Fruit fly (Drosophila melanogaster) whole organism, wandering third instar larva: ENCODE data around the gene CG9953.

Experiments
- Abd-B ChIP-seq: fragments of >200 bp; optimal IDR thresholded peaks from 2 replicates; lab custom pipeline; 2017; ENCODE audit warnings: missing biosample characterization, missing genetic modification characterization
- CG32264 ChIP-seq: fragments of 200-800 bp; sonication (Bioruptor generic); optimal IDR thresholded peaks from 2 replicates; lab custom pipeline; 2016; ENCODE audit warnings: missing biosample characterization, missing genetic modification characterization
- CG9705 ChIP-seq: fragments of 200-800 bp; sonication (Bioruptor generic); optimal IDR thresholded peaks from 2 replicates; lab custom pipeline; 2018; ENCODE audit warnings: missing biosample characterization, mild to moderate bottlenecking, missing genetic modification characterization
- CrebA ChIP-seq: fragments of 200-800 bp; sonication (Bioruptor generic); optimal IDR thresholded peaks from 2 replicates; lab custom pipeline; 2016; ENCODE audit warnings: missing biosample characterization, mild to moderate bottlenecking, missing genetic modification characterization, borderline replicate concordance
- Dfd ChIP-seq: fragments of >200 bp; optimal IDR thresholded peaks from 2 replicates; lab custom pipeline; 2017; ENCODE audit warnings: missing biosample characterization, missing genetic modification characterization
- GATAd ChIP-seq: sonication (Bioruptor generic); optimal IDR thresholded peaks from 2 replicates; lab custom pipeline; 2016; ENCODE audit warnings: missing biosample characterization, missing genetic modification characterization
- HLH106 ChIP-seq: fragments of 200-800 bp; optimal IDR thresholded peaks from 3 replicates; lab custom pipeline; 2019; ENCODE audit warnings: missing biosample characterization, mild to moderate bottlenecking, missing genetic modification characterization, moderate library complexity
- Hnf4 ChIP-seq: fragments of 200-800 bp; sonication (Bioruptor generic); optimal IDR thresholded peaks from 2 replicates; lab custom pipeline; 2016; ENCODE audit warnings: missing biosample characterization, mild to moderate bottlenecking, missing genetic modification characterization
- Hr78 ChIP-seq: fragments of >200 bp; optimal IDR thresholded peaks from 2 replicates; lab custom pipeline; 2017; ENCODE audit warnings: missing biosample characterization, missing genetic modification characterization
- Hr83 ChIP-seq: fragments of 200-300 bp; sonication (Bioruptor generic); optimal IDR thresholded peaks from 2 replicates; lab custom pipeline; 2016; ENCODE audit warnings: missing biosample characterization, mild to moderate bottlenecking, missing genetic modification characterization, moderate library complexity; ENCODE audit not compliant: poor library complexity, severe bottlenecking
- Mio ChIP-seq: sonication (Bioruptor generic); optimal IDR thresholded peaks from 2 replicates; lab custom pipeline; 2016; ENCODE audit warnings: missing biosample characterization, missing genetic modification characterization
- Myc ChIP-seq: fragments of >200 bp; optimal IDR thresholded peaks from 2 replicates; lab custom pipeline; 2017
- N ChIP-seq: fragments of >200 bp; optimal IDR thresholded peaks from 2 replicates; lab custom pipeline; 2018; ENCODE audit warnings: missing biosample characterization, missing external identifiers, missing genetic modification characterization
- OdsH ChIP-seq: fragments of 200-800 bp; sonication (Bioruptor generic); optimal IDR thresholded peaks from 2 replicates; lab custom pipeline; 2016; ENCODE audit warnings: missing biosample characterization, mild to moderate bottlenecking, missing genetic modification characterization
- Rel ChIP-seq, 2 experiments: fragments of 200-800 bp; sonication (Bioruptor generic) in 1 of 2; optimal IDR thresholded peaks; 2 replicates in 1 of 2; 3 replicates in 1 of 2; lab custom pipeline; 2016 to 2019; ENCODE audit warnings: mild to moderate bottlenecking in 2 of 2, missing biosample characterization in 2 of 2, missing genetic modification characterization in 2 of 2, moderate library complexity in 1 of 2
- Sp1 ChIP-seq: fragments of 200-800 bp; sonication (Bioruptor generic); optimal IDR thresholded peaks from 3 replicates; lab custom pipeline; 2019; ENCODE audit warnings: missing biosample characterization, mild to moderate bottlenecking, missing genetic modification characterization, moderate library complexity
- Vsx2 ChIP-seq: fragments of 200-300, 225-300 bp; sonication (Bioruptor generic); optimal IDR thresholded peaks from 2 replicates; lab custom pipeline; 2018; ENCODE audit warnings: missing biosample characterization, missing genetic modification characterization; ENCODE audit not compliant: partially characterized antibody
- br ChIP-seq: fragments of 200-800 bp; sonication (Bioruptor generic); optimal IDR thresholded peaks from 2 replicates; lab custom pipeline; 2016; ENCODE audit warnings: missing biosample characterization, missing genetic modification characterization
- brk ChIP-seq: fragments of 200-800 bp; sonication (Bioruptor generic); optimal IDR thresholded peaks from 2 replicates; lab custom pipeline; 2016; ENCODE audit warnings: missing biosample characterization, mild to moderate bottlenecking, missing genetic modification characterization
- dl ChIP-seq, 2 experiments: fragments of 175-275, 200-275 bp in 1 of 2; fragments of 200-275 bp in 1 of 2; sonication (Bioruptor generic); optimal IDR thresholded peaks; lab custom pipeline; 2018; ENCODE audit warnings: mild to moderate bottlenecking in 2 of 2, missing biosample characterization in 2 of 2, missing genetic modification characterization in 2 of 2, moderate library complexity in 2 of 2; ENCODE audit not compliant: partially characterized antibody in 2 of 2, insufficient read depth in 1 of 2
- dmrt93B ChIP-seq: fragments of 200-800 bp; sonication (Bioruptor generic); optimal IDR thresholded peaks from 2 replicates; lab custom pipeline; 2018; ENCODE audit warnings: missing biosample characterization, mild to moderate bottlenecking, missing genetic modification characterization
- dsf ChIP-seq: sonication (Bioruptor generic); optimal IDR thresholded peaks from 2 replicates; lab custom pipeline; 2016; ENCODE audit warnings: missing biosample characterization, missing genetic modification characterization, borderline replicate concordance
- ey ChIP-seq: fragments of 200-800 bp; sonication (Bioruptor generic); optimal IDR thresholded peaks from 2 replicates; lab custom pipeline; 2016; ENCODE audit warnings: missing biosample characterization, missing genetic modification characterization
- foxo ChIP-seq, 2 experiments: fragments of 200-800 bp; sonication (Bioruptor generic); optimal IDR thresholded peaks; 2 replicates in 1 of 2; 3 replicates in 1 of 2; lab custom pipeline; 2016 to 2017; ENCODE audit warnings: missing biosample characterization in 2 of 2, missing genetic modification characterization in 2 of 2
- fru ChIP-seq: fragments of 200-800 bp; sonication (Bioruptor generic); optimal IDR thresholded peaks from 3 replicates; lab custom pipeline; 2016; ENCODE audit warnings: missing biosample characterization, mild to moderate bottlenecking, missing genetic modification characterization
- h ChIP-seq: fragments of 200-800 bp; sonication (Bioruptor generic); optimal IDR thresholded peaks from 3 replicates; lab custom pipeline; 2016; ENCODE audit warnings: missing biosample characterization, mild to moderate bottlenecking, missing genetic modification characterization
- jim ChIP-seq: fragments of 175-275, 200-325 bp; sonication (Bioruptor generic); optimal IDR thresholded peaks from 2 replicates; lab custom pipeline; 2016; ENCODE audit warnings: missing biosample characterization, mild to moderate bottlenecking, missing genetic modification characterization
- lola ChIP-seq: fragments of >200 bp; optimal IDR thresholded peaks from 2 replicates; lab custom pipeline; 2017; ENCODE audit warnings: missing biosample characterization, missing genetic modification characterization
- pan ChIP-seq: fragments of >200 bp; optimal IDR thresholded peaks from 2 replicates; lab custom pipeline; 2017
- psq ChIP-seq: fragments of 200-800 bp; sonication (Bioruptor generic); optimal IDR thresholded peaks from 3 replicates; lab custom pipeline; 2017; ENCODE audit warnings: missing biosample characterization, mild to moderate bottlenecking, missing genetic modification characterization, moderate library complexity
- rgr ChIP-seq: fragments of 200-800 bp; sonication (Bioruptor generic); optimal IDR thresholded peaks from 3 replicates; lab custom pipeline; 2016; ENCODE audit warnings: missing biosample characterization, mild to moderate bottlenecking, missing genetic modification characterization
- sage ChIP-seq: fragments of 200-800 bp; sonication (Bioruptor generic); optimal IDR thresholded peaks from 2 replicates; lab custom pipeline; 2016; ENCODE audit warnings: missing biosample characterization, mild to moderate bottlenecking, missing genetic modification characterization
- sv ChIP-seq: fragments of 200-800 bp; sonication (Bioruptor generic); optimal IDR thresholded peaks from 3 replicates; lab custom pipeline; 2016; ENCODE audit warnings: missing biosample characterization, missing genetic modification characterization
- usp ChIP-seq: fragments of >200 bp; optimal IDR thresholded peaks from 2 replicates; lab custom pipeline; 2017; ENCODE audit warnings: missing biosample characterization, missing genetic modification characterization
- woc ChIP-seq: sonication (Bioruptor generic); optimal IDR thresholded peaks from 2 replicates; lab custom pipeline; 2016; ENCODE audit warnings: missing biosample characterization, mild to moderate bottlenecking, missing genetic modification characterization

CG9953 gene

dm6 chr3L:6971298-6971697, 1.8 kb downstream of the CG9953 start:
- TF ChIP-seq Dfd (GFP tag; lab: Kevin White, UChicago) (no peak), OdsH (no peak), dl (GFP tag; optimal IDR thresholded peaks at IDR 0.05; lab: Kevin White, UChicago; ENCODE audit: insufficient read depth in 1 of 2, partially characterized antibody in 2 of 2) (no peak), CG9705 (GFP tag; lab: Kevin White, UChicago) (no peak), pan (lab: Kevin White, UChicago) (no peak), Abd-B (GFP tag; lab: Kevin White, UChicago) (no peak), Rel (GFP tag; optimal IDR thresholded peaks at IDR 0.05; lab: Kevin White, UChicago) (no peak), Rel (tag; optimal IDR thresholded peaks at IDR 0.05; lab: Kevin White, UChicago) (no peak), dsf (GFP tag; lab: Kevin White, UChicago) (no peak), fru (no peak)

DNA sequence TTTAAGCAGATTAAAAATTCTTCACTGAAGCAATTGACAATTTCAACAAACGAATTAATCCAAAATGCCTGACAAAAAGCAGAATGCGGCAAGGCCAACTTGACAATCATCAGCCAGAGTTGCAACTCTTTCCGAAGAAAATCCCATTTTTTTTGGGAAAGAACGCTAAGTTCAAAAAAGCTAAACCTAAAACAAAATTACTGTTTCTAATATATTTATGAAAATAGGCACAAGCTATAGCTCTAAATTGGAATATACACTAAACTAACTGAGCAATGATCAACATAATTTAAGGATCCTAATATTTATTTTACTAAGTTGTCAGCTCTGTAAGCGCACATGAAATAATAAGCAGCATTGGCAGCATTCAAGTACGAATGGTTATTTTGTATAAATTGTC, 2.9 kb downstream of the CG9953 start, which contains the start of gene CG10063:
TSS of gene CG10063 (minus strand) at position 101 of the 400 bp plus-strand sequence.
- no peak for TF ChIP-seq Mio (GFP tag; lab: Kevin White, UChicago)
- TF ChIP-seq Rel (GFP tag; optimal IDR thresholded peaks at IDR 0.05; lab: Kevin White, UChicago): no peak
- no peak for TF ChIP-seq Rel (tag; optimal IDR thresholded peaks at IDR 0.05; lab: Kevin White, UChicago)
- TF ChIP-seq woc (GFP tag; lab: Kevin White, UChicago): no peak
- TF ChIP-seq CG32264: no peak
- no peak for TF ChIP-seq fru
- TF ChIP-seq sage: no peak
- TF ChIP-seq foxo (GFP tag; optimal IDR thresholded peaks at IDR 0.05; lab: Kevin White, UChicago): no peak

- TF ChIP-seq pan (lab: Kevin White, UChicago): no peak
- TF ChIP-seq psq: no peak
- TF ChIP-seq Hr78 (GFP tag; lab: Kevin White, UChicago): no peak
- no peak for TF ChIP-seq Dfd (GFP tag; lab: Kevin White, UChicago)
- TF ChIP-seq dl (GFP tag; optimal IDR thresholded peaks at IDR 0.05; lab: Kevin White, UChicago; ENCODE audit: insufficient read depth in 1 of 2, partially characterized antibody in 2 of 2): no peak
- TF ChIP-seq HLH106 (tag; lab: Kevin White, UChicago): no peak
- no peak for TF ChIP-seq CrebA
- TF ChIP-seq sv (GFP tag; lab: Kevin White, UChicago): no peak
- TF ChIP-seq, all 38 proteins: peak for 0
Measured at dm6 chr3L:6975875-6976274, 6.4 kb downstream of the CG9953 start.

- TF ChIP-seq Rel (GFP tag; optimal IDR thresholded peaks at IDR 0.05; lab: Kevin White, UChicago) (no peak), Rel (tag; optimal IDR thresholded peaks at IDR 0.05; lab: Kevin White, UChicago) (peak; percentile 45), Myc (lab: Kevin White, UChicago) (no peak)
Measured at dm6 chr3L:6976601-6977140, 7.2 kb downstream of the CG9953 start.

dm6 chr3L:6977391-6977790, 7.9 kb downstream of the CG9953 start:
- TF ChIP-seq N (GFP tag; lab: Kevin White, UChicago) (no peak), sage (peak; percentile 48), CrebA (no peak), Dfd (GFP tag; lab: Kevin White, UChicago) (no peak), Sp1 (GFP tag; lab: Kevin White, UChicago) (peak; percentile 80), woc (GFP tag; lab: Kevin White, UChicago) (no peak), ey (peak; percentile 25), GATAd (GFP tag; lab: Kevin White, UChicago) (no peak), br (GFP tag; lab: Kevin White, UChicago) (peak; percentile 38), OdsH (peak; percentile 77), Hr78 (GFP tag; lab: Kevin White, UChicago) (no peak), Hr83 (GFP tag; lab: Kevin White, UChicago) (peak; percentile 12), lola (GFP tag; lab: Kevin White, UChicago) (no peak), Mio (GFP tag; lab: Kevin White, UChicago) (no peak), HLH106 (tag; lab: Kevin White, UChicago) (peak; percentile 75), dl (GFP tag; optimal IDR thresholded peaks at IDR 0.05; lab: Kevin White, UChicago; ENCODE audit: insufficient read depth in 1 of 2, partially characterized antibody in 2 of 2) (no peak), psq (peak; percentile 63), Vsx2 (no peak), rgr (GFP tag; lab: Kevin White, UChicago) (peak; percentile 69), Hnf4 (GFP tag; lab: Kevin White, UChicago) (peak; percentile 68), brk (peak; percentile 61), jim (GFP tag; lab: Kevin White, UChicago) (no peak), fru (peak; percentile 54), pan (lab: Kevin White, UChicago) (no peak), CG9705 (GFP tag; lab: Kevin White, UChicago) (peak; percentile 5), Abd-B (GFP tag; lab: Kevin White, UChicago) (no peak), foxo (GFP tag; optimal IDR thresholded peaks at IDR 0.05; lab: Kevin White, UChicago) (peak in 1 of 2 experiments; percentile 75), Rel (GFP tag; optimal IDR thresholded peaks at IDR 0.05; lab: Kevin White, UChicago) (no peak), Rel (tag; optimal IDR thresholded peaks at IDR 0.05; lab: Kevin White, UChicago) (peak; percentile 19), usp (GFP tag; lab: Kevin White, UChicago) (no peak), CG32264 (no peak), h (GFP tag; lab: Kevin White, UChicago) (peak; percentile 68), dmrt93B (GFP tag; lab: Kevin White, UChicago) (peak; percentile 22)
